Fruit fly (Drosophila melanogaster) whole organism, pupa: ENCODE measurements around the gene lectin-37Da.
A peak's percentile ranks its signal among the peaks of the same experiment; 100 is the strongest.

ENCODE experiments used
- CG12605 ChIP-seq: fragments of 200-800 bp; sonication (Bioruptor generic); IDR thresholded peaks from 2 replicates; pipeline ENCODE4 v1.3.6; 2022; ENCODE audit warnings: missing biosample characterization, missing genetic modification characterization
- CG15710 ChIP-seq: fragments of 200-800 bp; sonication (Bioruptor generic); optimal IDR thresholded peaks from 2 replicates; lab custom pipeline; 2018; ENCODE audit warnings: missing biosample characterization, mild to moderate bottlenecking, missing genetic modification characterization, moderate library complexity
- CG4496 ChIP-seq: fragments of 200-800 bp; sonication (Bioruptor generic); IDR thresholded peaks from 3 replicates; pipeline ENCODE4 v1.3.6; 2022; ENCODE audit warnings: missing biosample characterization, missing genetic modification characterization
- CG8301 ChIP-seq: fragments of 200-800 bp; sonication (Bioruptor generic); optimal IDR thresholded peaks from 2 replicates; lab custom pipeline; 2018; ENCODE audit warnings: missing biosample characterization, mild to moderate bottlenecking, missing genetic modification characterization
- CG9948 ChIP-seq: fragments of 200-800 bp; sonication (Bioruptor generic); optimal IDR thresholded peaks from 2 replicates; lab custom pipeline; 2018; ENCODE audit warnings: missing biosample characterization, mild to moderate bottlenecking, missing genetic modification characterization, moderate library complexity
- D1 ChIP-seq: fragments of 200-800 bp; sonication (Bioruptor generic); optimal IDR thresholded peaks from 2 replicates; lab custom pipeline; 2018; ENCODE audit warnings: missing biosample characterization, mild to moderate bottlenecking, missing genetic modification characterization, moderate library complexity
- EcR ChIP-seq: fragments of 200-800 bp; sonication (Bioruptor generic); optimal IDR thresholded peaks from 3 replicates; lab custom pipeline; 2019; ENCODE audit warnings: missing biosample characterization, missing genetic modification characterization, mild to moderate bottlenecking, moderate library complexity, missing genetic modification reagents
- Ets98B ChIP-seq: fragments of 200-800 bp; sonication (Bioruptor generic); IDR thresholded peaks from 2 replicates; pipeline ENCODE4 v1.3.6; 2022; ENCODE audit warnings: missing biosample characterization, missing genetic modification characterization
- Pif1B ChIP-seq: fragments of 200-800 bp; sonication (Bioruptor generic); optimal IDR thresholded peaks from 3 replicates; lab custom pipeline; 2016; ENCODE audit warnings: missing biosample characterization, missing genetic modification characterization
- Snoo ChIP-seq: fragments of 200-800 bp; sonication (Bioruptor generic); optimal IDR thresholded peaks from 3 replicates; lab custom pipeline; 2017; ENCODE audit warnings: missing biosample characterization, mild to moderate bottlenecking, missing genetic modification characterization, inconsistent platforms
- fd96Ca ChIP-seq: fragments of 200-800 bp; sonication (Bioruptor generic); IDR thresholded peaks from 3 replicates; pipeline ENCODE4 v1.3.6; 2022; ENCODE audit warnings: missing biosample characterization, missing genetic modification characterization
- gl ChIP-seq: fragments of 200-800 bp; sonication (Bioruptor generic); optimal IDR thresholded peaks from 2 replicates; lab custom pipeline; 2018; ENCODE audit warnings: missing biosample characterization, mild to moderate bottlenecking, missing genetic modification characterization
- rn ChIP-seq: fragments of 200-800 bp; sonication (Bioruptor generic); IDR thresholded peaks from 2 replicates; pipeline ENCODE4 v1.3.6; 2022; ENCODE audit warnings: missing biosample characterization, missing genetic modification characterization

DNA sequence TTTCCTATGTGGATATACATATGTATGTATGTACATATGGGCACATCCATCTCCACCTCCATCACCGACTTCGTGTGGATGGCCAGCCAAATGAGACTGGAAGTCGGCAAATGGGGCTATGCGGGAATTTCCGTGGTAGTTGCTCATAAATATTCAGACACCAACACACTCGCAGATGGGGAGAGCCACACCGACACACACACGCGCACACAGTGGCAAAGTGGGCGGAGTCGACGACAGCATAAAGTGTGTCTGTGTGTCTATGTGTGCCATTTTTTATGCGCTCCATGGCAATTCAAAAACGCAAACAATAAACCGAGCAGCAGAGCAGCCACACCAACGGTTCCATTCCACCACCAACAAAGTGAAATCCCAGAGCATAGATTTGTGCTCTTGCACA lies 44.8 kb downstream of the lectin-37Da start:
- no peak for TF ChIP-seq CG15710
- TF ChIP-seq D1 (tag; lab: Kevin White, UChicago): no peak
- TF ChIP-seq CG12605: no peak
- no peak for TF ChIP-seq rn
- no peak for TF ChIP-seq EcR
- peak; percentile 19; the same call in 1 of the 2 replicates for TF ChIP-seq Ets98B (GFP tag; lab: Robert Waterston, UW)
- no peak for TF ChIP-seq Snoo (tag; lab: Kevin White, UChicago)
- TF ChIP-seq Pif1B (GFP tag; lab: Kevin White, UChicago): no peak
- TF ChIP-seq fd96Ca (GFP tag; lab: Robert Waterston, UW): no peak
- no peak for TF ChIP-seq CG8301 (tag; lab: Kevin White, UChicago)
- no peak for TF ChIP-seq CG9948 (tag; lab: Kevin White, UChicago)
- peak; percentile 72; the same call in 2 of the 3 replicates for TF ChIP-seq CG4496 (GFP tag; lab: Robert Waterston, UW)
- no peak for TF ChIP-seq gl
